Fruit fly (Drosophila melanogaster): ENCODE data around the gene ics.

- TF ChIP-seq insv (optimal IDR thresholded peaks at IDR 0.05) = no peak
- no peak for TF ChIP-seq Sin3A (optimal IDR thresholded peaks at IDR 0.05)
- TF ChIP-seq h (optimal IDR thresholded peaks at IDR 0.05) = no peak
- no peak for TF ChIP-seq psq (optimal IDR thresholded peaks at IDR 0.05)
- no peak for TF ChIP-seq ttk (optimal IDR thresholded peaks at IDR 0.05)
These were observed 26.8 kb downstream of the ics start for dm6 chr2L:13615617-13616016.

All from Kc167 (cell line).